Worm (Caenorhabditis elegans): ENCODE measurements around the gene C04G2.10.

C04G2.10 gene

ce11 chrIV:10085401-10086187 lies 29.6 kb upstream of the C04G2.10 start, which contains the start of the genes col-2 and ndc-80 (continued):
- peak; percentile 49 for TF ChIP-seq fkh-8 (tag; optimal IDR thresholded peaks at IDR 0.05)
- no peak for TF ChIP-seq fkh-10 (GFP tag; optimal IDR thresholded peaks at IDR 0.05)
- no peak for TF ChIP-seq unc-62 (GFP tag; optimal IDR thresholded peaks at IDR 0.05)
- peak; percentile 51 for TF ChIP-seq nhr-237 (tag; optimal IDR thresholded peaks at IDR 0.05)
- peak; percentile 58 for TF ChIP-seq F16B12.6 (tag; optimal IDR thresholded peaks at IDR 0.05)
- TF ChIP-seq isw-1 (GFP tag; IDR thresholded peaks at IDR 0.05): peak; percentile 48
- TF ChIP-seq vab-15 (tag; optimal IDR thresholded peaks at IDR 0.05): peak; percentile 92
- TF ChIP-seq mdl-1 (tag; optimal IDR thresholded peaks at IDR 0.05): peak in 1 of 2 experiments; percentile 59
- TF ChIP-seq lin-39 (tag; optimal IDR thresholded peaks at IDR 0.05): no peak
- peak; percentile 82 for TF ChIP-seq snu-23 (GFP tag; optimal IDR thresholded peaks at IDR 0.05)
- TF ChIP-seq dsc-1 (tag; optimal IDR thresholded peaks at IDR 0.05): peak; percentile 28
- TF ChIP-seq ces-1 (GFP tag; optimal IDR thresholded peaks at IDR 0.05): no peak
- no peak for TF ChIP-seq ceh-90 (tag; optimal IDR thresholded peaks at IDR 0.05)
- peak; percentile 38 for TF ChIP-seq unc-86 (tag; optimal IDR thresholded peaks at IDR 0.05)
- TF ChIP-seq efl-1 (optimal IDR thresholded peaks at IDR 0.05): peak; percentile 91 to 94
- TF ChIP-seq efl-1 (GFP tag; optimal IDR thresholded peaks at IDR 0.05 in 1 of 2): peak; percentile 88 to 99
- no peak for TF ChIP-seq sptf-1 (tag; optimal IDR thresholded peaks at IDR 0.05)
- peak; percentile 88 to 92 (median 89) for TF ChIP-seq dpl-1 (GFP tag; optimal IDR thresholded peaks at IDR 0.05)
- no peak for TF ChIP-seq tlp-1 (tag; optimal IDR thresholded peaks at IDR 0.05)
- TF ChIP-seq elt-3 (tag; optimal IDR thresholded peaks at IDR 0.05): peak in 1 of 6 experiments; percentile 68
- no peak for TF ChIP-seq sox-4 (tag; optimal IDR thresholded peaks at IDR 0.05)
- peak; percentile 51 for TF ChIP-seq swsn-7 (tag; optimal IDR thresholded peaks at IDR 0.05)
- TF ChIP-seq nhr-19 (GFP tag; conservative IDR thresholded peaks at IDR 0.05): peak; percentile 58
- peak; percentile 67 for TF ChIP-seq fos-1 (tag; optimal IDR thresholded peaks at IDR 0.05)
- TF ChIP-seq nhr-90 (tag; optimal IDR thresholded peaks at IDR 0.05; ENCODE audit: poor library complexity): peak; percentile 67
- TF ChIP-seq rnt-1 (tag; optimal IDR thresholded peaks at IDR 0.05): peak; percentile 88
- peak; percentile 83 for TF ChIP-seq nhr-71 (tag; optimal IDR thresholded peaks at IDR 0.05)
- TF ChIP-seq mab-9 (GFP tag; IDR thresholded peaks at IDR 0.05): no peak
- peak; percentile 87 for TF ChIP-seq lin-15B (tag; optimal IDR thresholded peaks at IDR 0.05)
- TF ChIP-seq nhr-12 (tag; optimal IDR thresholded peaks at IDR 0.05): no peak
- TF ChIP-seq lsy-2 (tag; optimal IDR thresholded peaks at IDR 0.05): peak; percentile 69 to 92
- TF ChIP-seq hlh-4 (tag; optimal IDR thresholded peaks at IDR 0.05): no peak
- peak; percentile 79 for TF ChIP-seq lin-14 (GFP tag; optimal IDR thresholded peaks at IDR 0.05)
- peak; percentile 93 for TF ChIP-seq C16A3.4 (tag; optimal IDR thresholded peaks at IDR 0.05)

- 0 out of 2 replicates have a peak, but pooled peaks have one; percentile 21 for TF ChIP-seq mab-9 (GFP tag; IDR thresholded peaks at IDR 0.05)
- no peak for TF ChIP-seq ceh-90 (tag; optimal IDR thresholded peaks at IDR 0.05)
Observed at ce11 chrIV:10089777-10090176, 25.5 kb upstream of the C04G2.10 start, which contains the start of gene ttr-39. Gene ttr-39, minus strand, starts transcription at chrIV:10089877.

ce11 chrIV:10090358-10090757 lies 24.9 kb upstream of the C04G2.10 start, which contains the start of gene ttbk-5:
Gene ttbk-5, plus strand, starts transcription at chrIV:10090658.
- TF ChIP-seq unc-130 (tag; optimal IDR thresholded peaks at IDR 0.05): no peak
- no peak for TF ChIP-seq rnt-1 (tag; optimal IDR thresholded peaks at IDR 0.05)
- TF ChIP-seq tlp-1 (tag; optimal IDR thresholded peaks at IDR 0.05): no peak
- no peak for TF ChIP-seq F16B12.6 (tag; optimal IDR thresholded peaks at IDR 0.05)
- TF ChIP-seq elt-3 (tag; optimal IDR thresholded peaks at IDR 0.05): no peak
- no peak for TF ChIP-seq nhr-47 (tag; optimal IDR thresholded peaks at IDR 0.05)
- TF ChIP-seq nhr-11 (tag; optimal IDR thresholded peaks at IDR 0.05): no peak
- no peak for TF ChIP-seq lin-14 (GFP tag; optimal IDR thresholded peaks at IDR 0.05)
- TF ChIP-seq nhr-85 (tag): no peak
- no peak for TF ChIP-seq dsc-1 (tag; optimal IDR thresholded peaks at IDR 0.05)
- no peak for TF ChIP-seq alr-1 (tag; optimal IDR thresholded peaks at IDR 0.05; ENCODE audit: borderline replicate concordance)
- TF ChIP-seq skn-1 (tag; optimal IDR thresholded peaks at IDR 0.05): no peak
- TF ChIP-seq fos-1 (tag; optimal IDR thresholded peaks at IDR 0.05): no peak
- TF ChIP-seq irx-1 (tag; optimal IDR thresholded peaks at IDR 0.05): no peak
- TF ChIP-seq unc-62 (GFP tag; optimal IDR thresholded peaks at IDR 0.05): no peak
- TF ChIP-seq hlh-4 (tag; optimal IDR thresholded peaks at IDR 0.05): no peak
- no peak for TF ChIP-seq aly-2 (tag; optimal IDR thresholded peaks at IDR 0.05)
- no peak for TF ChIP-seq lir-3 (tag; optimal IDR thresholded peaks at IDR 0.05; ENCODE audit: poor library complexity)
